Fruit fly (Drosophila melanogaster) whole organism, prepupa: ENCODE measurements around the gene CG14657.

Experiments
- Blimp-1 ChIP-seq: fragments of 200-800 bp; sonication (Bioruptor generic); optimal IDR thresholded peaks from 3 replicates; lab custom pipeline; 2017; ENCODE audit warnings: missing biosample characterization, missing genetic modification characterization, mild to moderate bottlenecking, moderate library complexity, missing genetic modification reagents
- CG10631 ChIP-seq: fragments of 200-800 bp; sonication (Bioruptor generic); optimal IDR thresholded peaks from 2 replicates; lab custom pipeline; 2016; ENCODE audit warnings: missing biosample characterization, missing genetic modification characterization
- CG10669 ChIP-seq: fragments of 200-800 bp; sonication (Bioruptor generic); optimal IDR thresholded peaks from 3 replicates; lab custom pipeline; 2018; ENCODE audit warnings: missing biosample characterization, mild to moderate bottlenecking, missing genetic modification characterization, moderate library complexity
- CG11294 ChIP-seq: fragments of 200-800 bp; sonication (Bioruptor generic); IDR thresholded peaks from 2 replicates; pipeline ENCODE4 v1.3.6; 2022; ENCODE audit warnings: missing biosample characterization, missing genetic modification characterization
- CG11762 ChIP-seq: fragments of 200-800 bp; sonication (Bioruptor generic); optimal IDR thresholded peaks from 3 replicates; lab custom pipeline; 2016; ENCODE audit warnings: missing biosample characterization, missing genetic modification characterization; ENCODE audit not compliant: insufficient read depth
- CG11902 ChIP-seq: fragments of 200-800 bp; sonication (Bioruptor generic); optimal IDR thresholded peaks from 3 replicates; lab custom pipeline; 2016; ENCODE audit warnings: missing biosample characterization, missing genetic modification characterization
- CG1621 ChIP-seq: fragments of 200-800 bp; sonication (Bioruptor generic); optimal IDR thresholded peaks from 3 replicates; lab custom pipeline; 2018; ENCODE audit warnings: missing biosample characterization, mild to moderate bottlenecking, missing genetic modification characterization
- CG16779 ChIP-seq: fragments of 200-800 bp; sonication (Bioruptor generic); optimal IDR thresholded peaks from 3 replicates; lab custom pipeline; 2017; ENCODE audit warnings: missing biosample characterization, mild to moderate bottlenecking, missing genetic modification characterization
- CG32006 ChIP-seq: fragments of 200-800 bp; sonication (Bioruptor generic); optimal IDR thresholded peaks from 3 replicates; lab custom pipeline; 2017; ENCODE audit warnings: missing biosample characterization, mild to moderate bottlenecking, missing genetic modification characterization
- CG4318 ChIP-seq: fragments of 200-800 bp; sonication (Bioruptor generic); optimal IDR thresholded peaks from 3 replicates; lab custom pipeline; 2017; ENCODE audit warnings: missing biosample characterization, mild to moderate bottlenecking, missing genetic modification characterization
- CG6163 ChIP-seq: fragments of 200-800 bp; sonication (Bioruptor generic); IDR thresholded peaks from 3 replicates; pipeline ENCODE4 v1.3.6; 2022; ENCODE audit warnings: missing biosample characterization, missing genetic modification characterization
- CG6276 ChIP-seq: fragments of 200-800 bp; sonication (Bioruptor generic); optimal IDR thresholded peaks from 2 replicates; lab custom pipeline; 2017; ENCODE audit warnings: missing biosample characterization, mild to moderate bottlenecking, missing genetic modification characterization
- CG6792 ChIP-seq: fragments of 200-800 bp; sonication (Bioruptor generic); optimal IDR thresholded peaks from 3 replicates; lab custom pipeline; 2016; ENCODE audit warnings: missing biosample characterization, missing genetic modification characterization
- CG6808 ChIP-seq: fragments of 200-800 bp; sonication (Bioruptor generic); optimal IDR thresholded peaks from 3 replicates; lab custom pipeline; 2017; ENCODE audit warnings: missing biosample characterization, missing genetic modification characterization, mild to moderate bottlenecking, moderate library complexity, missing genetic modification reagents
- CG7368 ChIP-seq: fragments of 200-800 bp; sonication (Bioruptor generic); optimal IDR thresholded peaks from 3 replicates; lab custom pipeline; 2016; ENCODE audit warnings: missing biosample characterization, missing genetic modification characterization
- CG8119 ChIP-seq: fragments of 200-800 bp; sonication (Bioruptor generic); IDR thresholded peaks from 3 replicates; pipeline ENCODE4 v1.3.6; 2022; ENCODE audit warnings: missing biosample characterization, missing genetic modification characterization
- CG8319 ChIP-seq: fragments of 200-800 bp; sonication (Bioruptor generic); optimal IDR thresholded peaks from 3 replicates; lab custom pipeline; 2016; ENCODE audit warnings: missing biosample characterization, missing genetic modification characterization
- CG8632 ChIP-seq: fragments of 200-800 bp; sonication (Bioruptor generic); optimal IDR thresholded peaks from 3 replicates; lab custom pipeline; 2016; ENCODE audit warnings: missing biosample characterization, missing genetic modification characterization
- Eip75B ChIP-seq: fragments of 200-800 bp; sonication (Bioruptor generic); optimal IDR thresholded peaks from 3 replicates; lab custom pipeline; 2016; ENCODE audit warnings: missing biosample characterization, missing genetic modification characterization
- Eip78C ChIP-seq: fragments of 200-800 bp; sonication (Bioruptor generic); peaks from one replicate; lab custom pipeline; 2016; ENCODE audit warnings: missing biosample characterization, missing genetic modification characterization
- Ets21C ChIP-seq: fragments of 200-800 bp; sonication (Bioruptor generic); optimal IDR thresholded peaks from 3 replicates; lab custom pipeline; 2016; ENCODE audit warnings: missing biosample characterization, missing genetic modification characterization
- Ets96B ChIP-seq: fragments of 200-800 bp; optimal IDR thresholded peaks from 2 replicates; lab custom pipeline; 2019; ENCODE audit warnings: missing biosample characterization, mild to moderate bottlenecking, missing genetic modification characterization, moderate library complexity
- Gug ChIP-seq: fragments of 200-800 bp; sonication (Bioruptor generic); IDR thresholded peaks from 2 replicates; pipeline ENCODE4 v1.3.6; 2022; ENCODE audit warnings: missing biosample characterization, missing genetic modification characterization
- Hr39 ChIP-seq: fragments of 200-800 bp; sonication (Bioruptor generic); optimal IDR thresholded peaks from 2 replicates; lab custom pipeline; 2016; ENCODE audit warnings: missing biosample characterization, missing genetic modification characterization
- Hr4 ChIP-seq: fragments of 200-800 bp; sonication (Bioruptor generic); optimal IDR thresholded peaks from 3 replicates; lab custom pipeline; 2016; ENCODE audit warnings: missing biosample characterization, missing genetic modification characterization
- Lpt ChIP-seq: fragments of 200-800 bp; sonication (Bioruptor generic); optimal IDR thresholded peaks from 3 replicates; lab custom pipeline; 2016; ENCODE audit warnings: missing biosample characterization, missing genetic modification characterization
- Met ChIP-seq: fragments of 200-800 bp; sonication (Bioruptor generic); optimal IDR thresholded peaks from 3 replicates; lab custom pipeline; 2016; ENCODE audit warnings: missing biosample characterization, missing genetic modification characterization
- OdsH ChIP-seq: fragments of 200-800 bp; sonication (Bioruptor generic); optimal IDR thresholded peaks from 3 replicates; lab custom pipeline; 2016; ENCODE audit warnings: missing biosample characterization, missing genetic modification characterization
- Smox ChIP-seq: fragments of 200-800 bp; sonication (Bioruptor generic); optimal IDR thresholded peaks from 3 replicates; lab custom pipeline; 2016; ENCODE audit warnings: missing biosample characterization, missing genetic modification characterization
- Sox102F ChIP-seq: fragments of 200-800 bp; sonication (Bioruptor generic); optimal IDR thresholded peaks from 2 replicates; lab custom pipeline; 2016; ENCODE audit warnings: missing biosample characterization, mild to moderate bottlenecking, missing genetic modification characterization
- acj6 ChIP-seq: fragments of 200-800 bp; sonication (Bioruptor generic); optimal IDR thresholded peaks from 3 replicates; lab custom pipeline; 2016; ENCODE audit warnings: missing biosample characterization, missing genetic modification characterization
- dsx ChIP-seq: fragments of 200-800 bp; optimal IDR thresholded peaks from 3 replicates; lab custom pipeline; 2019; ENCODE audit warnings: missing biosample characterization, mild to moderate bottlenecking, missing genetic modification characterization, moderate library complexity; ENCODE audit not compliant: poor library complexity, severe bottlenecking
- eg ChIP-seq: fragments of 200-800 bp; sonication (Bioruptor generic); IDR thresholded peaks from 3 replicates; pipeline ENCODE4 v1.3.6; 2022; ENCODE audit warnings: missing biosample characterization, missing genetic modification characterization
- esn ChIP-seq: fragments of 200-800 bp; sonication (Bioruptor generic); optimal IDR thresholded peaks from 2 replicates; lab custom pipeline; 2016; ENCODE audit warnings: missing biosample characterization, mild to moderate bottlenecking, missing genetic modification characterization, moderate library complexity
- fd59A ChIP-seq: fragments of 200-800 bp; sonication (Bioruptor generic); optimal IDR thresholded peaks from 2 replicates; lab custom pipeline; 2017; ENCODE audit warnings: missing biosample characterization, mild to moderate bottlenecking, missing genetic modification characterization, missing genetic modification reagents
- fd85E ChIP-seq: fragments of 200-800 bp; sonication (Bioruptor generic); optimal IDR thresholded peaks from 3 replicates; lab custom pipeline; 2016; ENCODE audit warnings: missing biosample characterization, missing genetic modification characterization
- fkh ChIP-seq: fragments of 200-800 bp; sonication (Bioruptor generic); optimal IDR thresholded peaks from 3 replicates; lab custom pipeline; 2017; ENCODE audit warnings: missing biosample characterization, mild to moderate bottlenecking, missing genetic modification characterization, moderate library complexity
- lz ChIP-seq: fragments of 200-800 bp; sonication (Bioruptor generic); optimal IDR thresholded peaks from 3 replicates; lab custom pipeline; 2016; ENCODE audit warnings: missing biosample characterization, missing genetic modification characterization
- net ChIP-seq: fragments of 200-800 bp; sonication (Bioruptor generic); optimal IDR thresholded peaks from 3 replicates; lab custom pipeline; 2016; ENCODE audit warnings: missing biosample characterization, missing genetic modification characterization
- pdm3 ChIP-seq: fragments of 200-800 bp; sonication (Bioruptor generic); optimal IDR thresholded peaks from 3 replicates; lab custom pipeline; 2016; ENCODE audit warnings: missing biosample characterization, missing genetic modification characterization
- salr ChIP-seq, 2 experiments: fragments of 200-800 bp; sonication (Bioruptor generic); optimal IDR thresholded peaks; 3 replicates each; lab custom pipeline; 2016 to 2018; ENCODE audit warnings: missing biosample characterization in 2 of 2, missing genetic modification characterization in 2 of 2, mild to moderate bottlenecking in 1 of 2
- spab ChIP-seq: fragments of 200-800 bp; sonication (Bioruptor generic); optimal IDR thresholded peaks from 2 replicates; lab custom pipeline; 2017; ENCODE audit warnings: missing biosample characterization, mild to moderate bottlenecking, missing genetic modification characterization, missing genetic modification reagents
- topi ChIP-seq: fragments of 200-800 bp; sonication (Bioruptor generic); optimal IDR thresholded peaks from 3 replicates; lab custom pipeline; 2016; ENCODE audit warnings: missing biosample characterization, missing genetic modification characterization
- vri ChIP-seq: fragments of 200-800 bp; sonication (Bioruptor generic); optimal IDR thresholded peaks from 3 replicates; lab custom pipeline; 2016; ENCODE audit warnings: missing biosample characterization, mild to moderate bottlenecking, missing genetic modification characterization

The CG14657 gene

dm6 chr3R:4809944-4810653 is 11.1 kb downstream of the CG14657 start (continued):
- TF ChIP-seq Blimp-1 (GFP tag; lab: Kevin White, UChicago) = peak; percentile 58
- TF ChIP-seq salr (GFP tag; optimal IDR thresholded peaks at IDR 0.05; lab: Kevin White, UChicago) = no peak
- no peak for TF ChIP-seq CG10631 (GFP tag; lab: Kevin White, UChicago)
- no peak for TF ChIP-seq CG11762 (GFP tag; lab: Kevin White, UChicago)
- TF ChIP-seq fkh (GFP tag; lab: Kevin White, UChicago) = peak; percentile 91
- TF ChIP-seq Ets21C (GFP tag; lab: Kevin White, UChicago) = no peak
- no peak for TF ChIP-seq Hr39 (GFP tag; lab: Kevin White, UChicago)
- no peak for TF ChIP-seq fd85E
- TF ChIP-seq CG8632 (GFP tag; lab: Kevin White, UChicago) = no peak
- TF ChIP-seq, all 60 proteins: peak for 30

dm6 chr3R:4807582-4807981 is 13.7 kb downstream of the CG14657 start:
- no peak for TF ChIP-seq fd59A (GFP tag; lab: Kevin White, UChicago)
- TF ChIP-seq topi (GFP tag; lab: Kevin White, UChicago) = no peak
- TF ChIP-seq Eip75B (GFP tag; lab: Kevin White, UChicago) = peak; percentile 30
- peak; percentile 32 for TF ChIP-seq fkh (GFP tag; lab: Kevin White, UChicago)
- TF ChIP-seq CG8119 (GFP tag; lab: Robert Waterston, UW) = no peak
- no peak for TF ChIP-seq OdsH (GFP tag; lab: Kevin White, UChicago)
- TF ChIP-seq CG6276 = no peak

- no peak for TF ChIP-seq Hr39 (GFP tag; lab: Kevin White, UChicago)
- no peak for TF ChIP-seq Smox
- TF ChIP-seq spab = no peak
- peak; percentile 46; the same call in 1 of the 3 replicates for TF ChIP-seq CG6163 (GFP tag; lab: Robert Waterston, UW)
- TF ChIP-seq salr (GFP tag; optimal IDR thresholded peaks at IDR 0.05; lab: Kevin White, UChicago) = no peak
- TF ChIP-seq CG10669 = no peak
- peak; percentile 42 for TF ChIP-seq CG6792 (GFP tag; lab: Kevin White, UChicago)
- TF ChIP-seq eg = peak; percentile 40; the same call in 1 of the 3 replicates
- no peak for TF ChIP-seq acj6
- TF ChIP-seq CG4318 (GFP tag; lab: Kevin White, UChicago) = no peak
- peak; percentile 23 for TF ChIP-seq CG6276
- TF ChIP-seq CG1621 (tag; lab: Kevin White, UChicago) = no peak
- TF ChIP-seq Sox102F (GFP tag; lab: Kevin White, UChicago) = peak; percentile 52
- no peak for TF ChIP-seq fd59A (GFP tag; lab: Kevin White, UChicago)
- TF ChIP-seq vri (GFP tag; lab: Kevin White, UChicago) = peak; percentile 68
- TF ChIP-seq pdm3 (GFP tag; lab: Kevin White, UChicago) = peak; percentile 11
- no peak for TF ChIP-seq lz (GFP tag; lab: Kevin White, UChicago)
- peak; percentile 46 for TF ChIP-seq esn
- TF ChIP-seq Met (GFP tag; lab: Kevin White, UChicago) = peak; percentile 49
- no peak for TF ChIP-seq CG11902 (GFP tag; lab: Kevin White, UChicago)
- peak; percentile 45 for TF ChIP-seq dsx
- peak; percentile 52 for TF ChIP-seq CG8632 (GFP tag; lab: Kevin White, UChicago)
- no peak for TF ChIP-seq CG8319 (GFP tag; lab: Kevin White, UChicago)
- peak; percentile 17 for TF ChIP-seq CG16779 (tag; lab: Kevin White, UChicago)
- peak; percentile 87 for TF ChIP-seq fkh (GFP tag; lab: Kevin White, UChicago)
- peak; percentile 70 for TF ChIP-seq net (GFP tag; lab: Kevin White, UChicago)
- TF ChIP-seq CG10631 (GFP tag; lab: Kevin White, UChicago) = peak; percentile 8
- TF ChIP-seq CG7368 (GFP tag; lab: Kevin White, UChicago) = peak; percentile 32
- TF ChIP-seq CG11762 (GFP tag; lab: Kevin White, UChicago) = no peak
- TF ChIP-seq CG32006 (GFP tag; lab: Kevin White, UChicago) = peak; percentile 19
- peak; percentile 49 for TF ChIP-seq CG6808 (GFP tag; lab: Kevin White, UChicago)
- no peak for TF ChIP-seq Lpt (GFP tag; lab: Kevin White, UChicago)
- TF ChIP-seq Gug = no peak
- TF ChIP-seq Ets21C (GFP tag; lab: Kevin White, UChicago) = no peak
- no peak for TF ChIP-seq CG11294 (GFP tag; lab: Robert Waterston, UW)
- no peak for TF ChIP-seq Hr4
- TF ChIP-seq Eip78C (GFP tag; lab: Kevin White, UChicago) = peak; percentile 84
- TF ChIP-seq Ets96B = peak; percentile 4
- TF ChIP-seq Eip75B (GFP tag; lab: Kevin White, UChicago) = peak; percentile 26
- TF ChIP-seq Blimp-1 (GFP tag; lab: Kevin White, UChicago) = no peak
Measured at dm6 chr3R:4806318-4806757, 14.9 kb downstream of the CG14657 start.
